Fruit fly (Drosophila melanogaster) whole organism, embryonic: ENCODE data around the gene CG17127.

ENCODE experiments used
- Awh ChIP-seq: fragments of 200-800 bp; sonication (Bioruptor generic); IDR thresholded peaks from 2 replicates; pipeline ENCODE4, ENCODE4 v1.3.6; 2022; ENCODE audit warnings: missing biosample characterization, missing genetic modification characterization
- Bgb ChIP-seq: fragments of 200-800 bp; sonication (Bioruptor generic); IDR thresholded peaks from 2 replicates; pipeline ENCODE4 v1.3.6; 2022; ENCODE audit warnings: missing biosample characterization, missing genetic modification characterization; ENCODE audit not compliant: partially characterized antibody
- CG10267 ChIP-seq: fragments of 200-800 bp; sonication (Bioruptor generic); optimal IDR thresholded peaks from 2 replicates; lab custom pipeline; 2018; ENCODE audit warnings: missing biosample characterization, mild to moderate bottlenecking, missing genetic modification characterization, moderate library complexity
- CG11085 ChIP-seq: fragments of 200-800 bp; sonication (Bioruptor generic); IDR thresholded peaks from 2 replicates; pipeline ENCODE4 v1.3.6; 2022; ENCODE audit warnings: missing biosample characterization, missing genetic modification characterization
- CG11456 ChIP-seq: fragments of 200-800 bp; sonication (Bioruptor generic); IDR thresholded peaks from 3 replicates; pipeline ENCODE4 v1.3.6; 2022; ENCODE audit warnings: missing biosample characterization, missing genetic modification characterization
- CG11723 ChIP-seq: fragments of 200-800 bp; sonication (Bioruptor generic); optimal IDR thresholded peaks from 2 replicates; lab custom pipeline; 2017; ENCODE audit warnings: missing biosample characterization, mild to moderate bottlenecking, missing genetic modification characterization
- CG13296 ChIP-seq: fragments of 200-800 bp; sonication (Bioruptor generic); optimal IDR thresholded peaks from 3 replicates; lab custom pipeline; 2018; ENCODE audit warnings: missing biosample characterization, mild to moderate bottlenecking, missing genetic modification characterization
- CG14667 ChIP-seq: fragments of 200-800 bp; sonication (Bioruptor generic); IDR thresholded peaks from 2 replicates; pipeline ENCODE4 v1.3.6; 2022; ENCODE audit warnings: missing biosample characterization, missing genetic modification characterization
- CG18764 ChIP-seq: fragments of 200-800 bp; sonication (Bioruptor generic); optimal IDR thresholded peaks from 3 replicates; lab custom pipeline; 2016; ENCODE audit warnings: missing biosample characterization, missing genetic modification characterization
- CG2202 ChIP-seq: fragments of 200-800 bp; sonication (Bioruptor generic); optimal IDR thresholded peaks from 2 replicates; lab custom pipeline; 2018; ENCODE audit warnings: missing biosample characterization, mild to moderate bottlenecking, missing genetic modification characterization
- CG2889 ChIP-seq: fragments of 200-800 bp; sonication (Bioruptor generic); IDR thresholded peaks from 3 replicates; pipeline ENCODE4 v1.3.6; 2022; ENCODE audit warnings: missing biosample characterization, missing genetic modification characterization
- CG34376 ChIP-seq: fragments of 200-800 bp; sonication (Bioruptor generic); optimal IDR thresholded peaks from 2 replicates; lab custom pipeline; 2018; ENCODE audit warnings: missing biosample characterization, mild to moderate bottlenecking, missing genetic modification characterization
- CG34422 ChIP-seq: fragments of 200-800 bp; sonication (Bioruptor generic); IDR thresholded peaks from 3 replicates; pipeline ENCODE4 v1.3.6; 2022; ENCODE audit warnings: missing biosample characterization, missing genetic modification characterization
- CG4617 ChIP-seq: fragments of 200-800 bp; sonication (Bioruptor generic); optimal IDR thresholded peaks from 3 replicates; lab custom pipeline; 2016; ENCODE audit warnings: missing biosample characterization, missing genetic modification characterization, borderline replicate concordance
- CG4730 ChIP-seq: fragments of 200-800 bp; sonication (Bioruptor generic); IDR thresholded peaks from 2 replicates; pipeline ENCODE4 v1.3.6; 2022; ENCODE audit warnings: missing biosample characterization, missing genetic modification characterization
- CG7839 ChIP-seq: fragments of 200-800 bp; sonication (Bioruptor generic); optimal IDR thresholded peaks from 3 replicates; lab custom pipeline; 2018; ENCODE audit warnings: missing biosample characterization, mild to moderate bottlenecking, missing genetic modification characterization, moderate library complexity
- CG7963 ChIP-seq: fragments of 200-800 bp; sonication (Bioruptor generic); IDR thresholded peaks from 3 replicates; pipeline ENCODE4 v1.3.6; 2022; ENCODE audit warnings: missing biosample characterization, missing genetic modification characterization; ENCODE audit not compliant: partially characterized antibody
- CTCF ChIP-seq: fragments of 200-800 bp; sonication (Bioruptor generic); optimal IDR thresholded peaks from 2 replicates; lab custom pipeline; 2017; ENCODE audit warnings: missing biosample characterization, mild to moderate bottlenecking, missing genetic modification characterization, moderate library complexity
- Dbx ChIP-seq: fragments of 200-800 bp; sonication (Bioruptor generic); IDR thresholded peaks from 3 replicates; pipeline ENCODE4 v1.3.6; 2022; ENCODE audit warnings: missing biosample characterization, missing genetic modification characterization
- E2f2 ChIP-seq: fragments of 200-800 bp; sonication (Bioruptor generic); IDR thresholded peaks from 2 replicates; pipeline ENCODE4 v1.3.6; 2022; ENCODE audit warnings: missing biosample characterization, missing genetic modification characterization
- Fer1 ChIP-seq: fragments of 200-800 bp; sonication (Bioruptor generic); optimal IDR thresholded peaks from 2 replicates; lab custom pipeline; 2017; ENCODE audit warnings: missing biosample characterization, mild to moderate bottlenecking, missing genetic modification characterization
- Hey ChIP-seq: fragments of 200-800 bp; sonication (Bioruptor generic); optimal IDR thresholded peaks from 3 replicates; lab custom pipeline; 2018; ENCODE audit warnings: missing biosample characterization, mild to moderate bottlenecking, missing genetic modification characterization
- Hr3 ChIP-seq: fragments of 200-800 bp; sonication (Bioruptor generic); optimal IDR thresholded peaks from 3 replicates; lab custom pipeline; 2016; ENCODE audit warnings: missing biosample characterization, missing genetic modification characterization
- Hsf ChIP-seq: fragments of 200-800 bp; sonication (Bioruptor generic); optimal IDR thresholded peaks from 3 replicates; lab custom pipeline; 2016; ENCODE audit warnings: missing biosample characterization, missing genetic modification characterization
- PHDP ChIP-seq: fragments of 200-800 bp; sonication (Bioruptor generic); optimal IDR thresholded peaks from 3 replicates; lab custom pipeline; 2018; ENCODE audit warnings: missing biosample characterization, mild to moderate bottlenecking, missing genetic modification characterization, moderate library complexity
- Pdp1 ChIP-seq, 2 experiments: fragments of 200-800 bp; sonication (Bioruptor generic); optimal IDR thresholded peaks; 3 replicates each; lab custom pipeline; 2016; ENCODE audit warnings: missing biosample characterization in 2 of 2, missing genetic modification characterization in 2 of 2, mild to moderate bottlenecking in 1 of 2, moderate library complexity in 1 of 2
- Scr ChIP-seq: fragments of 200-800 bp; sonication (Bioruptor generic); IDR thresholded peaks from 2 replicates; pipeline ENCODE4 v1.3.6; 2022; ENCODE audit warnings: missing biosample characterization, missing genetic modification characterization; ENCODE audit not compliant: partially characterized antibody
- Xbp1 ChIP-seq: fragments of 200-800 bp; sonication (Bioruptor generic); optimal IDR thresholded peaks from 3 replicates; lab custom pipeline; 2016; ENCODE audit warnings: missing biosample characterization, mild to moderate bottlenecking, missing genetic modification characterization
- ash1 ChIP-seq: fragments of 200-800 bp; sonication (Bioruptor generic); optimal IDR thresholded peaks from 2 replicates; lab custom pipeline; 2018; ENCODE audit warnings: missing biosample characterization, mild to moderate bottlenecking, missing genetic modification characterization
- chif ChIP-seq, 2 experiments: fragments of 200-800 bp; sonication (Bioruptor generic); optimal IDR thresholded peaks; 3 replicates each; lab custom pipeline; 2016; ENCODE audit warnings: missing biosample characterization in 2 of 2, missing genetic modification characterization in 2 of 2
- gem ChIP-seq: fragments of 200-800 bp; sonication (Bioruptor generic); optimal IDR thresholded peaks from 2 replicates; lab custom pipeline; 2019; ENCODE audit warnings: missing biosample characterization, mild to moderate bottlenecking, missing genetic modification characterization, moderate library complexity
- her ChIP-seq: fragments of 200-800 bp; sonication (Bioruptor generic); optimal IDR thresholded peaks from 2 replicates; lab custom pipeline; 2016; ENCODE audit warnings: missing biosample characterization, missing genetic modification characterization
- hth ChIP-seq: fragments of >200 bp; optimal IDR thresholded peaks from 2 replicates; lab custom pipeline; 2017; ENCODE audit warnings: inconsistent platforms
- lbe ChIP-seq: fragments of 200-800 bp; sonication (Bioruptor generic); optimal IDR thresholded peaks from 2 replicates; lab custom pipeline; 2016; ENCODE audit warnings: missing biosample characterization, mild to moderate bottlenecking, missing genetic modification characterization
- mld ChIP-seq: fragments of 200-800 bp; sonication (Bioruptor generic); IDR thresholded peaks from 3 replicates; pipeline ENCODE4 v1.3.6; 2022; ENCODE audit warnings: missing biosample characterization, missing genetic modification characterization; ENCODE audit not compliant: partially characterized antibody
- nom ChIP-seq: fragments of 200-800 bp; sonication (Bioruptor generic); optimal IDR thresholded peaks from 2 replicates; lab custom pipeline; 2017; ENCODE audit warnings: missing biosample characterization, missing genetic modification characterization, mild to moderate bottlenecking, moderate library complexity, missing genetic modification reagents
- pan ChIP-seq, 4 experiments: fragments of >200 bp in 3 of 4; fragments of 200-800 bp in 1 of 4; sonication (Bioruptor generic) in 1 of 4; optimal IDR thresholded peaks in 3 of 4; IDR thresholded peaks in 1 of 4; 2 replicates each; pipeline versions ENCODE4 v1.3.6 to Lab custom; 2017 to 2022; ENCODE audit warnings: missing biosample characterization in 2 of 4, missing genetic modification characterization in 2 of 4, mixed read lengths in 1 of 4
- pb ChIP-seq: fragments of 200-800 bp; sonication (Bioruptor generic); optimal IDR thresholded peaks from 3 replicates; lab custom pipeline; 2016; ENCODE audit warnings: missing biosample characterization, missing genetic modification characterization
- sc ChIP-seq, 3 experiments: fragments of >200 bp in 2 of 3; fragments of 200-800 bp in 1 of 3; sonication (Bioruptor generic) in 1 of 3; optimal IDR thresholded peaks; 2 replicates in 2 of 3; 3 replicates in 1 of 3; lab custom pipeline; 2017; ENCODE audit warnings: mild to moderate bottlenecking in 1 of 3, missing biosample characterization in 1 of 3, missing genetic modification characterization in 1 of 3, missing genetic modification reagents in 1 of 3
- sd ChIP-seq: fragments of 200-800 bp; sonication (Bioruptor generic); optimal IDR thresholded peaks from 3 replicates; lab custom pipeline; 2018; ENCODE audit warnings: missing biosample characterization, mild to moderate bottlenecking, missing genetic modification characterization, moderate library complexity
- so ChIP-seq: fragments of 200-800 bp; sonication (Bioruptor generic); IDR thresholded peaks from 3 replicates; pipeline ENCODE4 v1.3.6; 2022; ENCODE audit warnings: missing biosample characterization, missing genetic modification characterization
- tna ChIP-seq: fragments of 200-800 bp; sonication (Bioruptor generic); IDR thresholded peaks from 2 replicates; pipeline ENCODE4 v1.3.6; 2022; ENCODE audit warnings: missing biosample characterization, missing genetic modification characterization; ENCODE audit not compliant: partially characterized antibody
- trh ChIP-seq: fragments of 200-800 bp; sonication (Bioruptor generic); optimal IDR thresholded peaks from 2 replicates; lab custom pipeline; 2016; ENCODE audit warnings: missing biosample characterization, missing genetic modification characterization
- tup ChIP-seq: fragments of 200-800 bp; sonication (Bioruptor generic); optimal IDR thresholded peaks from 2 replicates; lab custom pipeline; 2016; ENCODE audit warnings: missing biosample characterization, mild to moderate bottlenecking, missing genetic modification characterization, moderate library complexity
- z ChIP-seq: fragments of 200-800 bp; sonication (Bioruptor generic); IDR thresholded peaks from 3 replicates; pipeline ENCODE4 v1.3.6; 2022; ENCODE audit warnings: missing biosample characterization, missing genetic modification characterization

CG17127 gene

DNA sequence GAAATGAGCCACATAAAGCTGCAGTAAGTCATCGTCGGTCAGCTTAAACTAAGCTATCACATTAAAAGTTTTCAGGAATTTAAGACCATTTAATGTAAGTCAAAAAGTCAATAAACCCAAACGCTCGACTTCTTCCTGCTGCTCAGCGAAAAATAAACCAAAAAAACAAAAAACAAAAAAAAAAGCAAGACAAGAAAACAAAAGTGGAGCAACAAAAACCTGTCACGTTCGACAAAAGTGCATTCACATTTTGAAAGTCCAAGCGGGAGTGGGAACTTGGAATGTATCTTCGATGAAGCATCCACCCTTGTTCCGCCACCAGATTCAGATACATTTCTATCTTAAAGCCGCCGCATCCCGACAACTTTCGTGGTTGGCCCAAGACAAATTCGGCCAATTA, 23.4 kb downstream of the CG17127 start:
- TF ChIP-seq CG4730 (GFP tag; lab: Robert Waterston, UW) (no peak), nom (GFP tag; lab: Kevin White, UChicago) (peak; percentile 79)

dm6 chr2L:10795731-10796130, 25.1 kb downstream of the CG17127 start:
- TF ChIP-seq her (GFP tag; lab: Kevin White, UChicago): no peak
- no peak for TF ChIP-seq CG13296 (GFP tag; lab: Kevin White, UChicago)
- TF ChIP-seq lbe (GFP tag; lab: Kevin White, UChicago): no peak
- no peak for TF ChIP-seq Hsf (GFP tag; lab: Kevin White, UChicago)
- TF ChIP-seq tup (GFP tag; lab: Kevin White, UChicago): no peak
- no peak for TF ChIP-seq CG2889 (GFP tag; lab: Robert Waterston, UW)
- TF ChIP-seq sd (tag; lab: Kevin White, UChicago): no peak
- TF ChIP-seq Hr3 (GFP tag; lab: Kevin White, UChicago): no peak
- no peak for TF ChIP-seq Fer1 (GFP tag; lab: Kevin White, UChicago)
- TF ChIP-seq CG11456: no peak
- TF ChIP-seq CG2202 (tag; lab: Kevin White, UChicago): no peak
- TF ChIP-seq tna: no peak
- TF ChIP-seq sc (optimal IDR thresholded peaks at IDR 0.05; lab: Kevin White, UChicago): no peak
- TF ChIP-seq sc (GFP tag; optimal IDR thresholded peaks at IDR 0.05; lab: Kevin White, UChicago): no peak
- TF ChIP-seq E2f2 (GFP tag; lab: Robert Waterston, UW): no peak
- no peak for TF ChIP-seq mld
- no peak for TF ChIP-seq nom (GFP tag; lab: Kevin White, UChicago)
- no peak for TF ChIP-seq CG10267

- no peak for TF ChIP-seq CG18764 (GFP tag; lab: Kevin White, UChicago)
- no peak for TF ChIP-seq Scr
- TF ChIP-seq ash1 (GFP tag; lab: Kevin White, UChicago): no peak
- TF ChIP-seq pan (optimal IDR thresholded peaks at IDR 0.05; lab: Kevin White, UChicago): no peak
- TF ChIP-seq pan (GFP tag; optimal IDR thresholded peaks at IDR 0.05 in 1 of 2, IDR thresholded peaks at IDR 0.05 in 1 of 2): peak in 1 of 2 experiments; percentile 58
- TF ChIP-seq z: no peak
- 0 out of 2 replicates have a peak, but pooled peaks have one; percentile 10 for TF ChIP-seq Bgb (GFP tag; lab: Robert Waterston, UW)
- TF ChIP-seq CG34376 (GFP tag; lab: Kevin White, UChicago): no peak
- TF ChIP-seq pb: no peak
- no peak for TF ChIP-seq Dbx (GFP tag; lab: Robert Waterston, UW)
- no peak for TF ChIP-seq hth (lab: Kevin White, UChicago)
- TF ChIP-seq CG14667 (GFP tag; lab: Robert Waterston, UW): 0 out of 2 replicates have a peak, but pooled peaks have one; percentile 11
- no peak for TF ChIP-seq Pdp1 (GFP tag; optimal IDR thresholded peaks at IDR 0.05; lab: Kevin White, UChicago)
- TF ChIP-seq gem (tag; lab: Kevin White, UChicago): peak; percentile 1
- TF ChIP-seq so (GFP tag; lab: Robert Waterston, UW): 0 out of 3 replicates have a peak, but pooled peaks have one; percentile 13
- TF ChIP-seq PHDP (tag; lab: Kevin White, UChicago): no peak
- TF ChIP-seq chif (GFP tag; optimal IDR thresholded peaks at IDR 0.05; lab: Kevin White, UChicago): no peak
- TF ChIP-seq CG11723 (GFP tag; lab: Kevin White, UChicago): no peak
- TF ChIP-seq her (GFP tag; lab: Kevin White, UChicago): no peak
- TF ChIP-seq CG7839 (tag; lab: Kevin White, UChicago): peak; percentile 15
- TF ChIP-seq CG4617: no peak
- TF ChIP-seq Awh: no peak
- TF ChIP-seq Xbp1: peak; percentile 44
- TF ChIP-seq CG34422 (GFP tag; lab: Robert Waterston, UW): 0 out of 3 replicates have a peak, but pooled peaks have one; percentile 10
- no peak for TF ChIP-seq CG7963 (GFP tag; lab: Robert Waterston, UW)
- no peak for TF ChIP-seq trh (GFP tag; lab: Kevin White, UChicago)
- TF ChIP-seq Hey (tag; lab: Kevin White, UChicago): no peak
- 0 out of 2 replicates have a peak, but pooled peaks have one; percentile 42 for TF ChIP-seq CG11085
- TF ChIP-seq CTCF (GFP tag; lab: Kevin White, UChicago): no peak
Measured at dm6 chr2L:10800877-10801719, 30.4 kb downstream of the CG17127 start, which contains the start of gene CG31869. CG31869 (minus strand) TSS chr2L:10801109.
